Worm (Caenorhabditis elegans) whole organism, L4 larva: ENCODE measurements around the gene ugt-41.

Experiments
- Y5F2A.4 ChIP-seq: fragments of 200-800 bp; sonication (Bioruptor generic); optimal IDR thresholded peaks from 2 replicates; lab custom pipeline; 2018; ENCODE audit warnings: mild to moderate bottlenecking, missing genetic modification characterization, missing compliant biosample characterization
- egl-27 ChIP-seq: sonication (generic microtip); optimal IDR thresholded peaks from 3 replicates; lab custom pipeline; 2017; ENCODE audit warnings: missing biosample characterization, missing genetic modification reagents, missing genetic modification characterization
- mdl-1 ChIP-seq, 2 experiments: fragments of 150-350 bp in 1 of 2; sonication (generic microtip) in 1 of 2; optimal IDR thresholded peaks; 2 replicates each; lab custom pipeline; 2014 to 2017; ENCODE audit warnings: missing biosample characterization in 2 of 2, missing genetic modification characterization in 2 of 2
- nhr-102 ChIP-seq: sonication (generic microtip); optimal IDR thresholded peaks from 2 replicates; lab custom pipeline; 2016; ENCODE audit warnings: mild to moderate bottlenecking, missing genetic modification characterization, moderate library complexity, missing compliant biosample characterization
- nhr-28 ChIP-seq: fragments of 150-350 bp; optimal IDR thresholded peaks from 2 replicates; lab custom pipeline; 2014; ENCODE audit warnings: missing biosample characterization, missing genetic modification characterization
- pha-4 ChIP-seq, 2 experiments: fragments of 150-350 bp in 1 of 2; fragments of 200-800 bp in 1 of 2; sonication (Bioruptor generic) in 1 of 2; IDR thresholded peaks in 1 of 2; optimal IDR thresholded peaks in 1 of 2; 2 replicates each; pipeline versions ENCODE4 v1.3.6 to Lab custom; 2014 to 2022; ENCODE audit warnings: missing genetic modification characterization in 2 of 2, missing genetic modification reagents in 2 of 2, missing biosample characterization in 1 of 2, missing compliant biosample characterization in 1 of 2
- snpc-4 ChIP-seq: fragments of 150-350 bp; optimal IDR thresholded peaks from 2 replicates; lab custom pipeline; 2014; ENCODE audit warnings: missing biosample characterization, missing genetic modification characterization
- zip-2 ChIP-seq: fragments of 150-350 bp; optimal IDR thresholded peaks from 2 replicates; lab custom pipeline; 2014; ENCODE audit warnings: missing biosample characterization, missing genetic modification characterization

DNA sequence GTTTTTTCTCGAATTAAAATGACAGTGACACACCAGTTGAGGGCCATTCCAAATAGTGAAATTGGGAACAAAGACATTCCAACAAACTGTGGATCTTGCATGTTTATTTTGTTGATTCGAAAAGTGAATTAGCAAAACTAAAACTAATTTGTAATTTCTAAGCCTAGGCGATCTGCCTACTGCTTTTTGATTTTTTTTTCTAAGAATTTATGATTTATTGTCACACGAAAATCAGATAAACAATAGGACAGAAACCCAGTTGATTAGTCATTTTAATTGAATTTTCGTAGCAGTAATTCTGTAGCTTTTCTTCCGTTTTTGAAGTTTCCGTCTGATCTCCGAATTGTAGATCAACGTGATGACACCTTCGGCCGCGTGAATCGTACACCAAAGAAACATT, 44.6 kb downstream of the ugt-41 start, which contains the start of gene srx-33:
- TF ChIP-seq zip-2 = no peak
- TF ChIP-seq Y5F2A.4 = no peak
- TF ChIP-seq snpc-4 (tag; lab: Kevin White, UChicago) = no peak
- no peak for TF ChIP-seq egl-27
- no peak for TF ChIP-seq pha-4 (GFP tag; IDR thresholded peaks at IDR 0.05; lab: Robert Waterston, UW)
- no peak for TF ChIP-seq pha-4 (tag; optimal IDR thresholded peaks at IDR 0.05; lab: Kevin White, UChicago)
- no peak for TF ChIP-seq mdl-1 (tag; optimal IDR thresholded peaks at IDR 0.05; lab: Kevin White, UChicago)
- no peak for TF ChIP-seq nhr-102 (tag; lab: Kevin White, UChicago)
- no peak for TF ChIP-seq nhr-28 (tag; lab: Kevin White, UChicago)
